Fruit fly (Drosophila melanogaster): ENCODE data around the gene alphaTub84B.
A peak's percentile ranks its signal among the peaks of the same experiment; 100 is the strongest.

DNA sequence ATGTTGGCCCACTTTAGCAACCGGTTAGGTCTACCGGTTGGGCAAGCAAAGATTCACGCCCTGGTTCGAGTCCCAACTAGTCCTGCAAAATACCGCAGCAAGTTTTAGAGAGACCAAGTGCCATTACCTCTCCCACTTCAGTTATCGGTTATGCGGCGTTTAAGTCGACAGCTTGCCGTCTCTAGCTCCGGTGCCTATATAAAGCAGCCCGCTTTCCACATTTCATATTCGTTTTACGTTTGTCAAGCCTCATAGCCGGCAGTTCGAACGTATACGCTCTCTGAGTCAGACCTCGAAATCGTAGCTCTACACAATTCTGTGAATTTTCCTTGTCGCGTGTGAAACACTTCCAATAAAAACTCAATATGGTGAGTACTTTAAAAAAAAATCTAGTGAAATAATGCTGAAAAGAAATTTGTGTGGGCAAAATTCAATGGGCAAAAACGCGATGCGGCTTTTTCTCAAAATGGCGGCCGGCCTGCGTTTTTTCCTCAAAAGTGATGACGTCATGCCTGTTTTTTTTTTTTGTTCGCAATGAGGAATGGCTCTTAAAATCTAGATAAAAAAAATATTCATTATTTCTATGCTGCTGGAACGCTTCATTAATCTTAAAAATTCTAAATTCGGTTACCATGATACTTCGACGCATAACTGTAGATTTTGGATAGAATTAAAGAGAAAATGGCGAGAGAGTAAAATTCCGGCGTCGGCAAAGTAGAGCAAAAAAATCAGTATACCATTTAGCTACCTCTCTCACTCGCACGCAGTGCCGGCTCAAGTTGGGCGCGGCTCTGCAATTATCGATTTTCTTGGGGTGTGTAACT lies at the start of gene alphaTub84B:
- TF ChIP-seq usp (GFP tag; optimal IDR thresholded peaks at IDR 0.05) (no peak), sage (GFP tag; optimal IDR thresholded peaks at IDR 0.05) (peak; percentile 55), Hr83 (GFP tag; optimal IDR thresholded peaks at IDR 0.05; ENCODE audit: poor library complexity, severe bottlenecking) (peak; percentile 94)
